Fruit fly (Drosophila melanogaster): Measurements from ENCODE around the gene CG15020.

The CG15020 gene

DNA sequence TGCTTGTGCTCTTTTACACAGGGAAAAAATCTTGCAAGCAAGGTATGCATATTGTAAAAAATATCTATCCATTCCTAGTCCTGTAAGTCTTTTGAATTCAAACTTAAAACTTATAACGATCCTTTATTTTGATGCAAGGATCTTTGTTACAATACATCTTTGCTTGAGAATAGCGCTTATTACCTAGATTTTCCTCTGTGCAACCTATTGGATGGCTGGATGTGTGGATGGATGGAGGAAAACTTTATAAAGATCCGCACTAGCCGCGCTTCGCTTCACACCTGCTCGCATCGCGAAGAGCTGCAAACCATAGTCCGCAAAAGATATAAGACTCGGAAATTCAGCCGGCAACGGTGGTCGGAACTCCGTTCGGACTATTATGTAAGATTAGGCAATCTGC, at the start of gene CG15020:
CG15020 (plus strand) TSS at position 301 of the 400 bp plus-strand sequence.
- TF ChIP-seq Nf-YA (GFP tag; IDR thresholded peaks at IDR 0.05) (no peak), Pdp1 (GFP tag; optimal IDR thresholded peaks at IDR 0.05) (peak in 1 of 2 experiments; percentile 12), CG3726 (GFP tag; IDR thresholded peaks at IDR 0.05) (0 out of 3 replicates have a peak, but pooled peaks have one; percentile 12)

DNA sequence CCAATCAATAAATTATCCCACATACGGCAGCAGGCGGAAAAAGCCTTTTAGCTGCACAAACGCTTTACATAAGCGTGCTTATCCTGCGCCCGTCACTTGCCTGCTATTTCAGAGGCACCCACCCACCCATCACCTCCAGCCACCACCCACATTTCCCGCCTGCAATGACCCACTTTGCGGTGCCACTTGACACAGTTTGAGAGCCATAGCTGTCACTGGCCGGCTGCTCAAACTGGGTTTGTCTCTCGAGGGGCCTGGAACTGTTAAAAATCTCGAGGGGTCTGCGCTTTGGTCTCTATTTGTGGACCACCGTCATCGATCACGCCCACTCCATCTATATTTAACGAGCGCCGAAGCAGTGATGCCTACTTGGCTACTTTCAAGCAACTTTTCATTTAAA, 49.5 kb upstream of the CG15020 start:
- TF ChIP-seq CG6654 (GFP tag; optimal IDR thresholded peaks at IDR 0.05) = peak; percentile 96
- TF ChIP-seq Abd-B (GFP tag; optimal IDR thresholded peaks at IDR 0.05) = no peak
- peak; percentile 44; the same call in 1 of the 3 replicates for TF ChIP-seq sr (GFP tag; IDR thresholded peaks at IDR 0.05)
- TF ChIP-seq CG7357 (GFP tag; IDR thresholded peaks at IDR 0.05) = no peak
- peak; percentile 79 for TF ChIP-seq cad (GFP tag; optimal IDR thresholded peaks at IDR 0.05)
- TF ChIP-seq Xrp1 (GFP tag; IDR thresholded peaks at IDR 0.05) = 0 out of 2 replicates have a peak, but pooled peaks have one; percentile 7
- no peak for TF ChIP-seq CG17385 (GFP tag; optimal IDR thresholded peaks at IDR 0.05)
- 0 out of 2 replicates have a peak, but pooled peaks have one; percentile 15 for TF ChIP-seq amos (GFP tag; IDR thresholded peaks at IDR 0.05; ENCODE audit: partially characterized antibody)
- TF ChIP-seq ken (GFP tag; IDR thresholded peaks at IDR 0.05) = 0 out of 3 replicates have a peak, but pooled peaks have one; percentile 11
- 0 out of 3 replicates have a peak, but pooled peaks have one; percentile 10 for TF ChIP-seq CG16813 (GFP tag; IDR thresholded peaks at IDR 0.05; ENCODE audit: partially characterized antibody)
- no peak for TF ChIP-seq row (GFP tag; IDR thresholded peaks at IDR 0.05)
- TF ChIP-seq knrl (GFP tag; IDR thresholded peaks at IDR 0.05; ENCODE audit: partially characterized antibody) = 0 out of 3 replicates have a peak, but pooled peaks have one; percentile 9
- TF ChIP-seq ERR (GFP tag; optimal IDR thresholded peaks at IDR 0.05) = no peak
- TF ChIP-seq CG31224 (GFP tag; IDR thresholded peaks at IDR 0.05) = no peak
- TF ChIP-seq CG6683 (GFP tag; optimal IDR thresholded peaks at IDR 0.05) = no peak

DNA sequence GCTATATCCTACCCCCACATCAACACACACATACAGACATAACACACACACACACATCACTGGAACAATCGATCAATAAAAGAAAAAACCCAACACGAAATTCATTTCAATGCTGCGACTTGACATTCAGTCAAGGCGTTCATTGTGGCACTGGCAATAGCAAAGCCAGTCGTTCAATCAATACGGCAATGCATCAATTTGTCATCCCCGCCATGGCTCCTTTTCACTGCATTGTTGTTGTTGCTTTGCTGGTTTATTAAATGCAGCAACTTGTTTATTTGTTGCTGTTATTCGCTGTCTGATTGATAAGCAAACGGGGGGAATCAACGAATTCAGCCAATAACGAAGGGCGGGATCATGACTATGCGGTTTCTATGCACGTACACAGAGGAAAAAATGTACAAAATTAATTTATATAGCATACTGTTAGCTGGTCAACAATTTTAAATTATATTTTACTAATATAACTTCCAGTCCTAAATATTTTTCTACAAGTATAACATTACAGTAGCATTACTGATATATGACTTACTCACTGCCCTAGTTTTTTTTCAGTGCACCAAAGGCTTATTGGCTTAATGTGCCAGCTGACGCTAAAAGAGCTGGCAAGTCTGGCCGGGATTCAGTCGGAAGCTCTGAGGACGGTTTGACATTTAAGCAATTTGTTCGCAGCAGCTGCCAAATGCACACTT, 45.6 kb upstream of the CG15020 start:
- TF ChIP-seq CG8765 (GFP tag; IDR thresholded peaks at IDR 0.05) (peak; percentile 21; the same call in 1 of the 2 replicates), inv (GFP tag; IDR thresholded peaks at IDR 0.05; ENCODE audit: partially characterized antibody) (no peak), CG10366 (GFP tag; IDR thresholded peaks at IDR 0.05) (peak; percentile 53), hbn (GFP tag; IDR thresholded peaks at IDR 0.05; ENCODE audit: partially characterized antibody) (no peak), ase (GFP tag; IDR thresholded peaks at IDR 0.05) (peak; percentile 15; the same call in 1 of the 3 replicates), da (GFP tag; optimal IDR thresholded peaks at IDR 0.05) (no peak), ATbp (GFP tag; optimal IDR thresholded peaks at IDR 0.05) (peak; percentile 18), CoRest (tag; optimal IDR thresholded peaks at IDR 0.05) (peak; percentile 20), CG31441 (GFP tag; IDR thresholded peaks at IDR 0.05) (0 out of 2 replicates have a peak, but pooled peaks have one; percentile 21), HLH3B (GFP tag; IDR thresholded peaks at IDR 0.05) (peak; percentile 40; the same call in 1 of the 2 replicates), CG7839 (tag; optimal IDR thresholded peaks at IDR 0.05) (peak; percentile 48), CG30403 (GFP tag; optimal IDR thresholded peaks at IDR 0.05) (peak; percentile 20), bsh (GFP tag; optimal IDR thresholded peaks at IDR 0.05) (peak in 1 of 2 experiments; percentile 21), Xbp1 (GFP tag; optimal IDR thresholded peaks at IDR 0.05) (peak; percentile 31), dimm (GFP tag; IDR thresholded peaks at IDR 0.05) (0 out of 2 replicates have a peak, but pooled peaks have one; percentile 5), gem (tag; optimal IDR thresholded peaks at IDR 0.05) (peak; percentile 65), CG17361 (GFP tag; IDR thresholded peaks at IDR 0.05) (0 out of 3 replicates have a peak, but pooled peaks have one; percentile 13), wor (GFP tag; IDR thresholded peaks at IDR 0.05) (0 out of 2 replicates have a peak, but pooled peaks have one; percentile 28), Sox102F (GFP tag; optimal IDR thresholded peaks at IDR 0.05) (peak; percentile 40), Oaz (GFP tag; IDR thresholded peaks at IDR 0.05) (0 out of 2 replicates have a peak, but pooled peaks have one; percentile 37), pzg (GFP tag; optimal IDR thresholded peaks at IDR 0.05) (no peak), Asciz (GFP tag; optimal IDR thresholded peaks at IDR 0.05) (peak; percentile 1), CG6689 (GFP tag; IDR thresholded peaks at IDR 0.05) (0 out of 2 replicates have a peak, but pooled peaks have one; percentile 15), Sry-β (GFP tag; optimal IDR thresholded peaks at IDR 0.05) (no peak), Med (GFP tag) (peak; percentile 78), CG8388 (GFP tag; optimal IDR thresholded peaks at IDR 0.05) (peak; percentile 0), CG1603 (tag; optimal IDR thresholded peaks at IDR 0.05) (peak; percentile 51)

All from whole organism, embryonic.